Worm (Caenorhabditis elegans) whole organism, L4/young adult: Measurements from ENCODE around the gene srh-190.

Experiments used
- dao-5 ChIP-seq: sonication (generic microtip); optimal IDR thresholded peaks from 2 replicates; lab custom pipeline; 2016; ENCODE audit warnings: missing genotype, missing genetic modification characterization, moderate library complexity, missing compliant biosample characterization
- him-1 ChIP-seq: sonication (generic microtip); optimal IDR thresholded peaks from 2 replicates; lab custom pipeline; 2016; ENCODE audit warnings: missing genotype, missing genetic modification reagents, missing genetic modification characterization, missing compliant biosample characterization

- TF ChIP-seq dao-5 (tag; lab: Kevin White, UChicago) (no peak), him-1 (tag; lab: Kevin White, UChicago) (no peak)
Observed at ce11 chrV:3884550-3884949, 18.4 kb upstream of the srh-190 start.
